Worm (Caenorhabditis elegans): ENCODE results near the gene seu-1.

The seu-1 gene

DNA sequence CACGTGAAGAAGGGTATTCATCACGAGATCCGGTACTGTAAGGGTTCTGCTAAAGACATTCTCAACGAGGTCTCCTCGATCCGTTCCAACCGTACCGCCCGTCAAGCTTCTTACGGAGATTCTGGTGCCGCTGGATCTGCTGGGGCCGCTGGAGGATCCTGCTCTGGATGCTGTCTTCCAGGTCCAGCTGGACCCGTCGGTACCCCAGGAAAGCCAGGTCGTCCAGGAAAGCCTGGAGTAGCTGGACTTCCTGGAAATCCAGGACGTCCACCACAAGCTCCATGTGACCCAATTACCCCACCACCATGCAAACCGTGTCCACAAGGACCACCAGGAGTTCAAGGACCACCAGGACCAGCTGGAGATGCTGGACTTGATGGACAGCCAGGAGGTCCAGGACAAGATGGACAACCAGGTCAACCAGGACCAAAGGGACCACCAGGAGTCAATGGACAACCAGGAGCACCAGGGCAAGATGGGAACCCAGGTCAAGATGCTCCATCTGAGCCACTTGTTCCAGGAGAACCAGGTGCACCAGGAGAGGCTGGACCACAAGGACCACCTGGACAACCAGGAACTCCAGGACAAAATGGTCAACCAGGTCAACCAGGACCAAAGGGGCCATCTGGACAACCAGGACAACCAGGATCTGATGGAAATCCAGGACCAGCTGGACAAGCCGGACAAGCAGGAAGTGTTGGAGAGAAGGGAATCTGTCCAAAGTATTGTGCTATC, 48.1 kb downstream of the seu-1 start:
- TF ChIP-seq ceh-58 (GFP tag; IDR thresholded peaks at IDR 0.05) (no peak), mcd-1 (GFP tag; IDR thresholded peaks at IDR 0.05) (no peak), egrh-3 (GFP tag; IDR thresholded peaks at IDR 0.05) (peak; percentile 61; the same call in 1 of the 2 replicates), F23B12.7 (tag; optimal IDR thresholded peaks at IDR 0.05; ENCODE audit: insufficient read depth) (no peak), zfh-2 (GFP tag; conservative IDR thresholded peaks at IDR 0.05) (peak; percentile 88)

DNA sequence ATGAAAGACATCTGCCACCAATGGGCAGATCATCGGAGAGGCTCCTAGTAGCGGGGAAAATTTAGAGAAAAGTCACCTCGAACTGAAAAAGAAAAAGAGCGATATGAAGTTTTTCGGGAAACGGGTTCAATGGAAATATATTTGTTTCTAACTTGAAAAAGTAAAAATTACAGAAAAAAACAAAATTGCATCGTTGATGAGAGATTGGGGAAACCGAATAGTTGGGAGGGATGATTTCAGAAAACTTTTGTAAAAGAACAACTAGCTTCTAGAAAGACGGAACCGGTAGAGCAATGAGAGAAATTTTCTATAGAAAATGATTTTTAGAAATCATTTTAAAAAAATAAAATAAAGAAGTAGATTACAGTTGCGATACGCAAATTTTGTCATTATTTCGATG, 49.0 kb downstream of the seu-1 start:
- no peak for TF ChIP-seq efl-1 (GFP tag; optimal IDR thresholded peaks at IDR 0.05)
- TF ChIP-seq lsy-27 (tag; optimal IDR thresholded peaks at IDR 0.05; ENCODE audit: borderline replicate concordance, insufficient read depth): no peak
- no peak for TF ChIP-seq rpc-1 (optimal IDR thresholded peaks at IDR 0.05)
- no peak for TF ChIP-seq rpc-1 (tag; optimal IDR thresholded peaks at IDR 0.05)
- TF ChIP-seq ztf-18 (tag; optimal IDR thresholded peaks at IDR 0.05): no peak
- TF ChIP-seq sptf-2 (GFP tag; optimal IDR thresholded peaks at IDR 0.05): no peak
